Fruit fly (Drosophila melanogaster): Measurements from ENCODE around the gene mRpL11.
A peak's percentile ranks its signal among the peaks of the same experiment; 100 is the strongest.

mRpL11 gene

DNA sequence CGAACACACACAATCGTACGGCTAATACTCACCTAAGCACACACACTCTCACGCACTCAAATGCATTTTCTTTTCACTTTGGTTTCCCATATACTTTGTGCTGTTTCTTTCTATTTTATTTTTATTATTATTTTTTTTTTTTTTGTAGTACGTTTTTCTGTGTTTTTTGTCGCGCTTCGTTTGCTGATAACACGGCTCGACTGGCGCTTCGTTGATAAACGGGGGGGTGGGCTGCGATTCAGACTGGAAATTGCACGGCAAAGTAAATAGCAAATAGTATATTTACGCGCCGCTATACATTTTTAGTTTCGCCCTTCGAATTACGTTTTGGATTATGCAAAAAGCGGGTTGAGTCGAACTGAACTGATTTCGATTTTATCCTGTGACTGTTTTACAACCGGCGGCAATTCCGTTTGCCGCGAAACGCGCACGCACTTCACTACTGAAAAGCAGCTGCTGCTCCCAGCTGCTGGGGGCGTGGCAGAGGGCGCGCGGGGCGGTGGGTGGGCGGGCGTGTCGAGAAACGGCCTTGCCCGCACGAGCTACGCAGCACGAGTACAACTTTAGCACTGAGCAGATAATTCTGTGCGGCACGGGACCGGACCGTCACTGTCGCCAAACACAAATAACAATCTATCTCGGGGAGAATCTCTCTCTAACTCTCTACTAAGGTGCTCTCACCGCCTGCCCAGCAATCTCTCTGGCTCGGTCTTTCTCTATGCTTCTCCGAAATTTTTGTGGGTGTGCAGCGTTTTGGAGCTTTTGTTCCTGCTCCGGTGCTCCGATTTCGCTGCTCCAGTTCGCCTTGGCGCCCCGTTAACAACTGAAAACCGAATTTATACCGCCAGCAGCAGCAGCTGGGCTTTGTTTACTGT is 46.1 kb downstream of the mRpL11 start, which contains the start of gene Pde6 (continued):
- TF ChIP-seq bsh (GFP tag; optimal IDR thresholded peaks at IDR 0.05), result peak in 1 of 2 experiments; percentile 78
- no peak for TF ChIP-seq ab (GFP tag; optimal IDR thresholded peaks at IDR 0.05)
- no peak for TF ChIP-seq H2.0 (GFP tag; IDR thresholded peaks at IDR 0.05)
- TF ChIP-seq trem (tag; optimal IDR thresholded peaks at IDR 0.05), result no peak
- no peak for TF ChIP-seq CG7357 (GFP tag; IDR thresholded peaks at IDR 0.05)
- TF ChIP-seq lola (GFP tag; optimal IDR thresholded peaks at IDR 0.05), result no peak

DNA sequence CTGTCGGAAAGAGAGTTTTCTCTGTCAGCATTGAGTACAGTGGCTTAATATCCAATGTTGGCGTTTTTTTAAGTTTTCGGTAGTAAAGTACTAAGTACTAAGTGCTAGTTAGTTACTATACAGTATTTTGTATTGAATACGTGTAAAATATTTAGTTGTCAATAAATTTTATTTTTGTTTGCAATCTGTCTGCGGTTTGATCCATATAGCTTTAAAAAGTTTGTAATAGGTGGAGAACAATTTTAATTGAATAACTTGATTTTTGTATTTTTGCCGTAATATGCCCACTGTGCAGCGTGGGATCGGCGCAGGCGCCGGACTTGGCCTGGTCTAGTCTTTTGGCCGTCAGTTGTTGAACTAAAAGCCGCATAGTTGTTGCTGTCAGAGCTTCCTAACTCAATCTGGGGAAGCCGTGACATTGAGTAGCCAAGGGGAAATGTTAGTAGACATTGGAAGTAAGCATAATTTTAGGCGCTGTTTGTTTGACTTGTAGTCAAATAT is 46.8 kb downstream of the mRpL11 start:
- TF ChIP-seq Myb (GFP tag; optimal IDR thresholded peaks at IDR 0.05) (peak; percentile 80), CG11456 (GFP tag; IDR thresholded peaks at IDR 0.05) (peak; percentile 83), Doc3 (GFP tag; IDR thresholded peaks at IDR 0.05; ENCODE audit: partially characterized antibody) (no peak), sc (optimal IDR thresholded peaks at IDR 0.05) (no peak), sc (GFP tag; optimal IDR thresholded peaks at IDR 0.05) (peak; percentile 84), CG6854 (GFP tag; optimal IDR thresholded peaks at IDR 0.05) (peak; percentile 93), Hr39 (optimal IDR thresholded peaks at IDR 0.05) (no peak), rib (GFP tag; IDR thresholded peaks at IDR 0.05) (peak; percentile 83), Lim3 (GFP tag; IDR thresholded peaks at IDR 0.05) (peak; percentile 64), dimm (GFP tag; IDR thresholded peaks at IDR 0.05) (peak; percentile 71), pum (GFP tag; optimal IDR thresholded peaks at IDR 0.05) (peak; percentile 79), zf30C (GFP tag; optimal IDR thresholded peaks at IDR 0.05) (no peak), CG4282 (GFP tag; optimal IDR thresholded peaks at IDR 0.05) (peak; percentile 67), Taf1 (GFP tag; IDR thresholded peaks at IDR 0.05) (peak; percentile 68), CG7556 (GFP tag; optimal IDR thresholded peaks at IDR 0.05) (peak; percentile 97), bcd (GFP tag; optimal IDR thresholded peaks at IDR 0.05) (peak; percentile 94), Ptx1 (GFP tag; IDR thresholded peaks at IDR 0.05) (peak; percentile 88), Neu2 (GFP tag; optimal IDR thresholded peaks at IDR 0.05; ENCODE audit: borderline replicate concordance) (peak; percentile 30), CG31224 (GFP tag; IDR thresholded peaks at IDR 0.05) (peak; percentile 69), CG4820 (GFP tag; optimal IDR thresholded peaks at IDR 0.05) (peak; percentile 89), CG12071 (GFP tag; optimal IDR thresholded peaks at IDR 0.05) (peak; percentile 86), sr (GFP tag; IDR thresholded peaks at IDR 0.05) (no peak; the same call in 2 of the 3 replicates), nerfin-1 (tag; optimal IDR thresholded peaks at IDR 0.05) (peak; percentile 91), CG18011 (GFP tag; optimal IDR thresholded peaks at IDR 0.05) (peak; percentile 79), ems (GFP tag; optimal IDR thresholded peaks at IDR 0.05) (peak; percentile 93), unc-4 (GFP tag; IDR thresholded peaks at IDR 0.05; ENCODE audit: partially characterized antibody) (no peak), CG15011 (GFP tag; optimal IDR thresholded peaks at IDR 0.05) (peak; percentile 92), CG17802 (tag; optimal IDR thresholded peaks at IDR 0.05) (peak; percentile 71), PHDP (tag; optimal IDR thresholded peaks at IDR 0.05) (peak; percentile 95), Lpt (GFP tag; optimal IDR thresholded peaks at IDR 0.05) (no peak), gcm2 (GFP tag; optimal IDR thresholded peaks at IDR 0.05) (peak; percentile 72), shn (GFP tag; optimal IDR thresholded peaks at IDR 0.05) (peak; percentile 88), CG11695 (GFP tag; IDR thresholded peaks at IDR 0.05) (peak; percentile 89), Adf1 (GFP tag; IDR thresholded peaks at IDR 0.05) (peak; percentile 59), btn (GFP tag; optimal IDR thresholded peaks at IDR 0.05) (peak; percentile 88), CG8478 (optimal IDR thresholded peaks at IDR 0.05) (no peak), CkIIα-i1 (GFP tag; IDR thresholded peaks at IDR 0.05) (peak; percentile 19; the same call in 1 of the 2 replicates), ftz-f1 (GFP tag; optimal IDR thresholded peaks at IDR 0.05) (peak; percentile 93), CTCF (GFP tag; optimal IDR thresholded peaks at IDR 0.05) (peak; percentile 42), CG17568 (GFP tag; optimal IDR thresholded peaks at IDR 0.05) (peak; percentile 84), usp (GFP tag; optimal IDR thresholded peaks at IDR 0.05) (no peak), Ets97D (GFP tag; optimal IDR thresholded peaks at IDR 0.05) (peak; percentile 65), Rx (GFP tag; IDR thresholded peaks at IDR 0.05) (peak; percentile 66)

Data from whole organism, embryonic.